Worm (Caenorhabditis elegans) whole organism, L4 larva: ENCODE results near the gene R10E9.4.

Source experiments
- F44E2.7 ChIP-seq: fragments of 200-800 bp; sonication (Bioruptor generic); IDR thresholded peaks from 2 replicates; pipeline ENCODE4 v2.1.2; 2022; ENCODE audit warnings: missing genetic modification characterization, missing compliant biosample characterization
- R02D3.7 ChIP-seq: fragments of 150-350 bp; sonication (generic microtip); optimal IDR thresholded peaks from 3 replicates; lab custom pipeline; 2014; ENCODE audit warnings: missing biosample characterization, missing genetic modification characterization
- Y5F2A.4 ChIP-seq: fragments of 200-800 bp; sonication (Bioruptor generic); optimal IDR thresholded peaks from 2 replicates; lab custom pipeline; 2018; ENCODE audit warnings: mild to moderate bottlenecking, missing genetic modification characterization, missing compliant biosample characterization
- ZK546.5 ChIP-seq, 2 experiments: sonication (generic microtip); optimal IDR thresholded peaks; 2 replicates each; lab custom pipeline; 2017; ENCODE audit warnings: missing biosample characterization in 2 of 2, missing genetic modification characterization in 2 of 2
- aha-1 ChIP-seq: fragments of 150-350 bp; peaks from one replicate; lab custom pipeline; 2014; ENCODE audit warnings: missing biosample characterization, missing genetic modification characterization
- aly-2 ChIP-seq: sonication (generic microtip); optimal IDR thresholded peaks from 2 replicates; lab custom pipeline; 2018; ENCODE audit warnings: missing biosample characterization, missing genetic modification characterization
- ama-1 ChIP-seq: fragments of 150-350 bp; optimal IDR thresholded peaks from 2 replicates; lab custom pipeline; 2014; ENCODE audit warnings: inconsistent platforms, mixed read lengths
- arid-1 ChIP-seq: fragments of 200-800 bp; sonication (Bioruptor generic); conservative IDR thresholded peaks from 2 replicates; pipeline ENCODE4 v1.3.6; 2022; ENCODE audit warnings: missing genetic modification reagents, missing genetic modification characterization, missing compliant biosample characterization
- ceh-20 ChIP-seq: fragments of 200-800 bp; sonication (Bioruptor generic); IDR thresholded peaks from 2 replicates; pipeline ENCODE4 v1.3.6; 2022; ENCODE audit warnings: missing genetic modification reagents, missing genetic modification characterization, missing compliant biosample characterization
- ceh-28 ChIP-seq: fragments of 150-350 bp; optimal IDR thresholded peaks from 2 replicates; lab custom pipeline; 2014; ENCODE audit warnings: missing biosample characterization, missing genetic modification reagents, missing genetic modification characterization
- ceh-44 ChIP-seq: fragments of 200-800 bp; sonication (Bioruptor generic); IDR thresholded peaks from 2 replicates; pipeline ENCODE4 v1.3.6; 2022; ENCODE audit warnings: missing genetic modification reagents, missing genetic modification characterization, missing compliant biosample characterization
- ceh-62 ChIP-seq: sonication (generic microtip); optimal IDR thresholded peaks from 2 replicates; lab custom pipeline; 2017; ENCODE audit warnings: missing biosample characterization, missing genetic modification characterization
- ces-1 ChIP-seq: fragments of 150-350 bp; sonication (generic microtip); optimal IDR thresholded peaks from 4 replicates; lab custom pipeline; 2014; ENCODE audit warnings: missing biosample characterization, missing genetic modification reagents, missing genetic modification characterization
- daf-16 ChIP-seq, 3 experiments: sonication (generic microtip); optimal IDR thresholded peaks; 2 replicates each; lab custom pipeline; 2016 to 2017; ENCODE audit warnings: missing genetic modification characterization in 3 of 3, missing genetic modification reagents in 3 of 3, mild to moderate bottlenecking in 2 of 3, missing compliant biosample characterization in 2 of 3, missing biosample characterization in 1 of 3, moderate library complexity in 1 of 3
- dmd-8 ChIP-seq: fragments of 200-800 bp; sonication (Bioruptor generic); IDR thresholded peaks from 2 replicates; pipeline ENCODE4 v1.3.6; 2022; ENCODE audit warnings: missing genetic modification characterization, missing compliant biosample characterization
- dmd-9 ChIP-seq: fragments of 200-800 bp; sonication (Bioruptor generic); IDR thresholded peaks from 2 replicates; pipeline ENCODE4 v1.3.6; 2022; ENCODE audit warnings: missing genetic modification reagents, missing genetic modification characterization, missing compliant biosample characterization
- duxl-1 ChIP-seq: sonication (generic microtip); optimal IDR thresholded peaks from 2 replicates; lab custom pipeline; 2016; ENCODE audit warnings: mild to moderate bottlenecking, missing genetic modification characterization, moderate library complexity, missing compliant biosample characterization; ENCODE audit not compliant: poor library complexity
- dve-1 ChIP-seq: sonication (generic microtip); optimal IDR thresholded peaks from 2 replicates; lab custom pipeline; 2017; ENCODE audit warnings: antibody characterized with exemption, mild to moderate bottlenecking, missing genetic modification characterization, missing compliant biosample characterization; ENCODE audit not compliant: insufficient read depth
- egl-43 ChIP-seq: fragments of 200-800 bp; sonication (Bioruptor generic); IDR thresholded peaks from 2 replicates; pipeline ENCODE4 v1.3.6; 2022; ENCODE audit warnings: missing genetic modification reagents, missing genetic modification characterization, missing compliant biosample characterization
- gei-8 ChIP-seq: fragments of 200-800 bp; sonication (Bioruptor generic); optimal IDR thresholded peaks from 2 replicates; lab custom pipeline; 2018; ENCODE audit warnings: mild to moderate bottlenecking, missing genetic modification characterization, missing compliant biosample characterization
- hif-1 ChIP-seq, 2 experiments: sonication (generic microtip); optimal IDR thresholded peaks; 2 replicates each; lab custom pipeline; 2016 to 2017; ENCODE audit warnings: missing compliant biosample characterization in 2 of 2, missing genetic modification characterization in 2 of 2, missing genetic modification reagents in 2 of 2, missing genotype in 2 of 2, mild to moderate bottlenecking in 1 of 2
- hlh-11 ChIP-seq: fragments of 200-800 bp; sonication (Bioruptor generic); optimal IDR thresholded peaks from 2 replicates; lab custom pipeline; 2018; ENCODE audit warnings: mild to moderate bottlenecking, missing genetic modification characterization, missing compliant biosample characterization
- hlh-30 ChIP-seq: sonication (generic microtip); optimal IDR thresholded peaks from 2 replicates; lab custom pipeline; 2017; ENCODE audit warnings: antibody characterized with exemption, mild to moderate bottlenecking, missing genetic modification characterization, missing compliant biosample characterization; ENCODE audit not compliant: insufficient read depth
- lim-7 ChIP-seq: fragments of 200-800 bp; sonication (Bioruptor generic); IDR thresholded peaks from 2 replicates; pipeline ENCODE4 v1.3.6; 2022; ENCODE audit warnings: missing genetic modification characterization, missing compliant biosample characterization
- lin-13 ChIP-seq: fragments of 150-350 bp; optimal IDR thresholded peaks from 2 replicates; lab custom pipeline; 2014; ENCODE audit warnings: missing biosample characterization, missing genetic modification reagents, missing genetic modification characterization
- lin-15B ChIP-seq: fragments of 150-350 bp; sonication (generic microtip); optimal IDR thresholded peaks from 3 replicates; lab custom pipeline; 2014; ENCODE audit warnings: missing biosample characterization, missing genetic modification characterization
- lin-38 ChIP-seq: fragments of 200-800 bp; sonication (Bioruptor generic); IDR thresholded peaks from 2 replicates; pipeline ENCODE4 v1.3.6; 2022; ENCODE audit warnings: missing genetic modification reagents, missing genetic modification characterization, missing compliant biosample characterization
- lin-39 ChIP-seq: fragments of 150-350 bp; optimal IDR thresholded peaks from 2 replicates; lab custom pipeline; 2014; ENCODE audit warnings: missing biosample characterization, missing genetic modification reagents, missing genetic modification characterization
- lsy-2 ChIP-seq, 2 experiments: fragments of 150-350 bp in 1 of 2; sonication (generic microtip) in 1 of 2; optimal IDR thresholded peaks; 2 replicates each; lab custom pipeline; 2014 to 2017; ENCODE audit warnings: missing biosample characterization in 2 of 2, missing genetic modification characterization in 2 of 2
- madf-5 ChIP-seq, 2 experiments: fragments of 200-800 bp; sonication (Bioruptor generic); IDR thresholded peaks; 2 replicates each; pipeline ENCODE4 v1.3.6; 2022; ENCODE audit warnings: missing compliant biosample characterization in 2 of 2, missing genetic modification characterization in 2 of 2
- madf-9 ChIP-seq: fragments of 200-800 bp; sonication (Bioruptor generic); conservative IDR thresholded peaks from 2 replicates; pipeline ENCODE4 v1.3.6; 2022; ENCODE audit warnings: missing genetic modification reagents, missing genetic modification characterization, missing compliant biosample characterization
- mdl-1 ChIP-seq, 2 experiments: fragments of 150-350 bp in 1 of 2; sonication (generic microtip) in 1 of 2; optimal IDR thresholded peaks; 2 replicates each; lab custom pipeline; 2014 to 2017; ENCODE audit warnings: missing biosample characterization in 2 of 2, missing genetic modification characterization in 2 of 2
- mdt-29 ChIP-seq: fragments of 200-800 bp; sonication (Bioruptor generic); IDR thresholded peaks from 2 replicates; pipeline ENCODE4 v1.3.6; 2022; ENCODE audit warnings: missing genetic modification reagents, missing genetic modification characterization, missing compliant biosample characterization
- mes-2 ChIP-seq: sonication (generic microtip); optimal IDR thresholded peaks from 2 replicates; lab custom pipeline; 2016; ENCODE audit warnings: missing genotype, mild to moderate bottlenecking, missing genetic modification characterization, missing compliant biosample characterization; ENCODE audit not compliant: poor library complexity, severe bottlenecking
- nhr-11 ChIP-seq: fragments of 150-350 bp; optimal IDR thresholded peaks from 2 replicates; lab custom pipeline; 2014; ENCODE audit warnings: missing biosample characterization, missing genetic modification characterization
- nhr-111 ChIP-seq: fragments of 200-800 bp; sonication (Bioruptor generic); optimal IDR thresholded peaks from 2 replicates; lab custom pipeline; 2018; ENCODE audit warnings: mild to moderate bottlenecking, missing genetic modification characterization, missing compliant biosample characterization
- nhr-237 ChIP-seq: sonication (generic microtip); optimal IDR thresholded peaks from 2 replicates; lab custom pipeline; 2017; ENCODE audit warnings: missing biosample characterization, missing genetic modification characterization
- nhr-28 ChIP-seq: fragments of 150-350 bp; optimal IDR thresholded peaks from 2 replicates; lab custom pipeline; 2014; ENCODE audit warnings: missing biosample characterization, missing genetic modification characterization
- nhr-48 ChIP-seq: sonication (generic microtip); optimal IDR thresholded peaks from 2 replicates; lab custom pipeline; 2016; ENCODE audit warnings: mild to moderate bottlenecking, missing genetic modification characterization, missing compliant biosample characterization
- nhr-6 ChIP-seq: fragments of 150-350 bp; optimal IDR thresholded peaks from 2 replicates; lab custom pipeline; 2014; ENCODE audit warnings: missing biosample characterization, missing genetic modification characterization
- pha-4 ChIP-seq, 2 experiments: fragments of 150-350 bp in 1 of 2; fragments of 200-800 bp in 1 of 2; sonication (Bioruptor generic) in 1 of 2; IDR thresholded peaks in 1 of 2; optimal IDR thresholded peaks in 1 of 2; 2 replicates each; pipeline versions ENCODE4 v1.3.6 to Lab custom; 2014 to 2022; ENCODE audit warnings: missing genetic modification characterization in 2 of 2, missing genetic modification reagents in 2 of 2, missing biosample characterization in 1 of 2, missing compliant biosample characterization in 1 of 2
- rbr-2 ChIP-seq: sonication (generic microtip); optimal IDR thresholded peaks from 2 replicates; lab custom pipeline; 2016; ENCODE audit warnings: missing genotype, missing genetic modification characterization, missing compliant biosample characterization
- tra-1 ChIP-seq: fragments of 200-800 bp; sonication (Bioruptor generic); IDR thresholded peaks from 2 replicates; pipeline ENCODE4 v1.3.6; 2022; ENCODE audit warnings: missing genetic modification reagents, missing genetic modification characterization, missing compliant biosample characterization
- unc-39 ChIP-seq: sonication (generic microtip); optimal IDR thresholded peaks from 2 replicates; lab custom pipeline; 2017; ENCODE audit warnings: missing biosample characterization, missing genetic modification characterization
- unc-62 ChIP-seq, 3 experiments: fragments of 150-350 bp in 1 of 3; sonication (generic microtip); optimal IDR thresholded peaks in 2 of 3; peaks in 1 of 3; 1 replicate in 1 of 3; 2 replicates in 2 of 3; lab custom pipeline; 2014 to 2017; ENCODE audit warnings: missing biosample characterization in 3 of 3, missing genetic modification characterization in 3 of 3, missing genetic modification reagents in 3 of 3, missing genotype in 1 of 3
- vab-7 ChIP-seq: fragments of 200-800 bp; sonication (Bioruptor generic); IDR thresholded peaks from 2 replicates; pipeline ENCODE4 v1.3.6; 2022; ENCODE audit warnings: missing genetic modification reagents, missing genetic modification characterization, missing compliant biosample characterization
- zfp-2 ChIP-seq: sonication (generic microtip); optimal IDR thresholded peaks from 2 replicates; lab custom pipeline; 2016; ENCODE audit warnings: mild to moderate bottlenecking, missing genetic modification characterization, missing compliant biosample characterization
- zip-11 ChIP-seq: fragments of 200-800 bp; sonication (Bioruptor generic); IDR thresholded peaks from 2 replicates; pipeline ENCODE4 v1.3.6; 2022; ENCODE audit warnings: missing genetic modification characterization, missing compliant biosample characterization

Gene R10E9.4

ce11 chrIII:3954220-3954619 is 18.4 kb downstream of the R10E9.4 start (continued):
- TF ChIP-seq dmd-9, result no peak
- no peak for TF ChIP-seq daf-16 (GFP tag; optimal IDR thresholded peaks at IDR 0.05; lab: Kevin White, UChicago)
- no peak for TF ChIP-seq daf-16 (tag; optimal IDR thresholded peaks at IDR 0.05; lab: Kevin White, UChicago)
- no peak for TF ChIP-seq vab-7
- no peak for TF ChIP-seq ZK546.5 (tag; optimal IDR thresholded peaks at IDR 0.05; lab: Kevin White, UChicago)
- TF ChIP-seq ama-1 (lab: Kevin White, UChicago), result peak; percentile 27
- no peak for TF ChIP-seq unc-39 (tag; lab: Kevin White, UChicago)
- no peak for TF ChIP-seq pha-4 (GFP tag; IDR thresholded peaks at IDR 0.05; lab: Robert Waterston, UW)
- no peak for TF ChIP-seq pha-4 (tag; optimal IDR thresholded peaks at IDR 0.05; lab: Kevin White, UChicago)
- no peak for TF ChIP-seq duxl-1
- TF ChIP-seq zip-11 (GFP tag; lab: Robert Waterston, UW), result no peak
- TF ChIP-seq ceh-44, result no peak
- peak; percentile 96 for TF ChIP-seq aha-1 (tag; lab: Kevin White, UChicago)
- no peak for TF ChIP-seq egl-43
- TF ChIP-seq zfp-2, result no peak
- TF ChIP-seq lin-39, result no peak
- no peak for TF ChIP-seq nhr-111
- no peak for TF ChIP-seq dve-1 (tag; lab: Kevin White, UChicago)
- no peak for TF ChIP-seq mes-2 (tag; lab: Kevin White, UChicago)

ce11 chrIII:3953235-3953634 is 19.4 kb downstream of the R10E9.4 start:
- no peak for TF ChIP-seq ces-1 (GFP tag; lab: Kevin White, UChicago)
- peak; percentile 43 for TF ChIP-seq nhr-11 (tag; lab: Kevin White, UChicago)
- TF ChIP-seq tra-1, result no peak; the same call in 1 of the 2 replicates
- TF ChIP-seq R02D3.7 (tag; lab: Kevin White, UChicago), result no peak
- TF ChIP-seq lsy-2 (tag; optimal IDR thresholded peaks at IDR 0.05; lab: Kevin White, UChicago), result peak; percentile 1 to 65
- TF ChIP-seq Y5F2A.4 (GFP tag; lab: Kevin White, UChicago), result no peak
- peak; percentile 42 to 87 for TF ChIP-seq mdl-1 (tag; optimal IDR thresholded peaks at IDR 0.05; lab: Kevin White, UChicago)
- TF ChIP-seq lin-38 (GFP tag; lab: Robert Waterston, UW), result no peak
- TF ChIP-seq madf-5 (GFP tag; IDR thresholded peaks at IDR 0.05; lab: Robert Waterston, UW), result 0 out of 4 replicates have a peak, but pooled peaks of 1 of the 2 experiments have one; percentile 49
- no peak for TF ChIP-seq dmd-8 (GFP tag; lab: Robert Waterston, UW)
- no peak for TF ChIP-seq aly-2 (tag; lab: Kevin White, UChicago)
- TF ChIP-seq nhr-6 (tag; lab: Kevin White, UChicago), result peak; percentile 24
- peak; percentile 93 for TF ChIP-seq hlh-11
- peak; percentile 93 for TF ChIP-seq nhr-48
- TF ChIP-seq mdt-29 (GFP tag; lab: Robert Waterston, UW), result 0 out of 2 replicates have a peak, but pooled peaks have one; percentile 48
- TF ChIP-seq ceh-62 (tag; lab: Kevin White, UChicago), result no peak
- TF ChIP-seq ceh-20 (GFP tag; lab: Robert Waterston, UW), result peak; percentile 81
- TF ChIP-seq lim-7 (GFP tag; lab: Robert Waterston, UW), result no peak
- no peak for TF ChIP-seq nhr-237 (tag; lab: Kevin White, UChicago)
- no peak for TF ChIP-seq duxl-1
- TF ChIP-seq mes-2 (tag; lab: Kevin White, UChicago), result no peak
- TF ChIP-seq ceh-28, result peak; percentile 2
- TF ChIP-seq arid-1 (GFP tag; lab: Robert Waterston, UW), result no peak
- no peak for TF ChIP-seq lin-13 (GFP tag; lab: Kevin White, UChicago)
- TF ChIP-seq hlh-30 (tag; lab: Kevin White, UChicago), result peak; percentile 96
- TF ChIP-seq vab-7, result no peak
- no peak for TF ChIP-seq gei-8 (GFP tag; lab: Kevin White, UChicago)
- TF ChIP-seq lin-39, result peak; percentile 63
- TF ChIP-seq hif-1 (tag; optimal IDR thresholded peaks at IDR 0.05; lab: Kevin White, UChicago), result peak in 1 of 2 experiments; percentile 80
- TF ChIP-seq unc-62 (GFP tag; optimal IDR thresholded peaks at IDR 0.05 in 1 of 2; lab: Kevin White, UChicago), result peak in 1 of 2 experiments; percentile 100
- TF ChIP-seq unc-62 (tag; optimal IDR thresholded peaks at IDR 0.05; lab: Kevin White, UChicago), result no peak
- TF ChIP-seq madf-9 (GFP tag; lab: Robert Waterston, UW), result 0 out of 2 replicates have a peak, but pooled peaks have one; percentile 33
- TF ChIP-seq rbr-2, result peak; percentile 20
- TF ChIP-seq dve-1 (tag; lab: Kevin White, UChicago), result peak; percentile 72
- TF ChIP-seq nhr-28 (tag; lab: Kevin White, UChicago), result peak; percentile 70
- no peak for TF ChIP-seq lin-15B (tag; lab: Kevin White, UChicago)
- no peak for TF ChIP-seq F44E2.7
